Worm (Caenorhabditis elegans) whole organism, L4 larva: ENCODE results near the gene srbc-16.

Experiments used
- F26F4.8 ChIP-seq: fragments of 200-800 bp; sonication (Bioruptor generic); conservative IDR thresholded peaks from 2 replicates; pipeline ENCODE4 v1.3.6; 2022; ENCODE audit warnings: missing genetic modification characterization, missing compliant biosample characterization
- T20F7.1 ChIP-seq: fragments of 200-800 bp; sonication (Bioruptor generic); optimal IDR thresholded peaks from 2 replicates; lab custom pipeline; 2018; ENCODE audit warnings: mild to moderate bottlenecking, missing genetic modification characterization, missing compliant biosample characterization
- Y5F2A.4 ChIP-seq: fragments of 200-800 bp; sonication (Bioruptor generic); optimal IDR thresholded peaks from 2 replicates; lab custom pipeline; 2018; ENCODE audit warnings: mild to moderate bottlenecking, missing genetic modification characterization, missing compliant biosample characterization
- Y75B8A.6 ChIP-seq: fragments of 200-800 bp; sonication (Bioruptor generic); IDR thresholded peaks from 2 replicates; pipeline ENCODE4 v1.3.6; 2022; ENCODE audit warnings: missing genetic modification reagents, missing genetic modification characterization, missing compliant biosample characterization
- ZK337.2 ChIP-seq: fragments of 200-800 bp; sonication (Bioruptor generic); IDR thresholded peaks from 2 replicates; pipeline ENCODE4 v1.3.6; 2022; ENCODE audit warnings: missing genetic modification reagents, missing genetic modification characterization, missing compliant biosample characterization
- aha-1 ChIP-seq: fragments of 150-350 bp; peaks from one replicate; lab custom pipeline; 2014; ENCODE audit warnings: missing biosample characterization, missing genetic modification characterization
- arid-1 ChIP-seq: fragments of 200-800 bp; sonication (Bioruptor generic); conservative IDR thresholded peaks from 2 replicates; pipeline ENCODE4 v1.3.6; 2022; ENCODE audit warnings: missing genetic modification reagents, missing genetic modification characterization, missing compliant biosample characterization
- ceh-32 ChIP-seq: sonication (generic microtip); optimal IDR thresholded peaks from 2 replicates; lab custom pipeline; 2016; ENCODE audit warnings: mild to moderate bottlenecking, missing genetic modification characterization, missing compliant biosample characterization; ENCODE audit not compliant: poor library complexity
- ceh-44 ChIP-seq: fragments of 200-800 bp; sonication (Bioruptor generic); IDR thresholded peaks from 2 replicates; pipeline ENCODE4 v1.3.6; 2022; ENCODE audit warnings: missing genetic modification reagents, missing genetic modification characterization, missing compliant biosample characterization
- ceh-62 ChIP-seq: sonication (generic microtip); optimal IDR thresholded peaks from 2 replicates; lab custom pipeline; 2017; ENCODE audit warnings: missing biosample characterization, missing genetic modification characterization
- ceh-82 ChIP-seq: sonication (generic microtip); optimal IDR thresholded peaks from 2 replicates; lab custom pipeline; 2017; ENCODE audit warnings: missing biosample characterization, missing genetic modification characterization
- ces-1 ChIP-seq: fragments of 150-350 bp; sonication (generic microtip); optimal IDR thresholded peaks from 4 replicates; lab custom pipeline; 2014; ENCODE audit warnings: missing biosample characterization, missing genetic modification reagents, missing genetic modification characterization
- ctbp-1 ChIP-seq: fragments of 200-800 bp; sonication (Bioruptor generic); IDR thresholded peaks from 2 replicates; pipeline ENCODE4 v1.3.6; 2022; ENCODE audit warnings: missing genetic modification reagents, missing genetic modification characterization, missing compliant biosample characterization
- dmd-8 ChIP-seq: fragments of 200-800 bp; sonication (Bioruptor generic); IDR thresholded peaks from 2 replicates; pipeline ENCODE4 v1.3.6; 2022; ENCODE audit warnings: missing genetic modification characterization, missing compliant biosample characterization
- dpl-1 ChIP-seq: fragments of 150-350 bp; optimal IDR thresholded peaks from 2 replicates; lab custom pipeline; 2014; ENCODE audit warnings: missing biosample characterization, missing genetic modification reagents, missing genetic modification characterization
- egl-27 ChIP-seq: sonication (generic microtip); optimal IDR thresholded peaks from 3 replicates; lab custom pipeline; 2017; ENCODE audit warnings: missing biosample characterization, missing genetic modification reagents, missing genetic modification characterization
- fos-1 ChIP-seq: fragments of 150-350 bp; optimal IDR thresholded peaks from 2 replicates; lab custom pipeline; 2014; ENCODE audit warnings: missing biosample characterization, missing genetic modification characterization
- jun-1 ChIP-seq: fragments of 150-350 bp; optimal IDR thresholded peaks from 2 replicates; lab custom pipeline; 2014; ENCODE audit warnings: missing biosample characterization, missing genetic modification reagents, missing genetic modification characterization
- lin-13 ChIP-seq: fragments of 150-350 bp; optimal IDR thresholded peaks from 2 replicates; lab custom pipeline; 2014; ENCODE audit warnings: missing biosample characterization, missing genetic modification reagents, missing genetic modification characterization
- lin-38 ChIP-seq: fragments of 200-800 bp; sonication (Bioruptor generic); IDR thresholded peaks from 2 replicates; pipeline ENCODE4 v1.3.6; 2022; ENCODE audit warnings: missing genetic modification reagents, missing genetic modification characterization, missing compliant biosample characterization
- lin-39 ChIP-seq: fragments of 150-350 bp; optimal IDR thresholded peaks from 2 replicates; lab custom pipeline; 2014; ENCODE audit warnings: missing biosample characterization, missing genetic modification reagents, missing genetic modification characterization
- lir-3 ChIP-seq: sonication (generic microtip); optimal IDR thresholded peaks from 2 replicates; lab custom pipeline; 2016; ENCODE audit warnings: mild to moderate bottlenecking, missing genetic modification characterization, missing compliant biosample characterization
- madf-5 ChIP-seq, 2 experiments: fragments of 200-800 bp; sonication (Bioruptor generic); IDR thresholded peaks; 2 replicates each; pipeline ENCODE4 v1.3.6; 2022; ENCODE audit warnings: missing compliant biosample characterization in 2 of 2, missing genetic modification characterization in 2 of 2
- madf-9 ChIP-seq: fragments of 200-800 bp; sonication (Bioruptor generic); conservative IDR thresholded peaks from 2 replicates; pipeline ENCODE4 v1.3.6; 2022; ENCODE audit warnings: missing genetic modification reagents, missing genetic modification characterization, missing compliant biosample characterization
- mep-1 ChIP-seq: fragments of 150-350 bp; sonication (generic microtip); optimal IDR thresholded peaks from 3 replicates; lab custom pipeline; 2014; ENCODE audit warnings: missing biosample characterization, missing genetic modification characterization
- mes-2 ChIP-seq: sonication (generic microtip); optimal IDR thresholded peaks from 2 replicates; lab custom pipeline; 2016; ENCODE audit warnings: missing genotype, mild to moderate bottlenecking, missing genetic modification characterization, missing compliant biosample characterization; ENCODE audit not compliant: poor library complexity, severe bottlenecking
- nhr-10 ChIP-seq: fragments of 150-350 bp; optimal IDR thresholded peaks from 2 replicates; lab custom pipeline; 2014; ENCODE audit warnings: missing biosample characterization, missing genetic modification characterization
- nhr-102 ChIP-seq: sonication (generic microtip); optimal IDR thresholded peaks from 2 replicates; lab custom pipeline; 2016; ENCODE audit warnings: mild to moderate bottlenecking, missing genetic modification characterization, moderate library complexity, missing compliant biosample characterization
- nhr-11 ChIP-seq: fragments of 150-350 bp; optimal IDR thresholded peaks from 2 replicates; lab custom pipeline; 2014; ENCODE audit warnings: missing biosample characterization, missing genetic modification characterization
- nhr-111 ChIP-seq: fragments of 200-800 bp; sonication (Bioruptor generic); optimal IDR thresholded peaks from 2 replicates; lab custom pipeline; 2018; ENCODE audit warnings: mild to moderate bottlenecking, missing genetic modification characterization, missing compliant biosample characterization
- nhr-41 ChIP-seq: fragments of 200-800 bp; sonication (Bioruptor generic); IDR thresholded peaks from 2 replicates; pipeline ENCODE4 v1.3.6; 2022; ENCODE audit warnings: missing genetic modification reagents, missing genetic modification characterization, missing compliant biosample characterization
- nhr-76 ChIP-seq: fragments of 150-350 bp; optimal IDR thresholded peaks from 2 replicates; lab custom pipeline; 2014; ENCODE audit warnings: missing biosample characterization, missing genetic modification characterization
- nhr-77 ChIP-seq: fragments of 150-350 bp; optimal IDR thresholded peaks from 2 replicates; lab custom pipeline; 2014; ENCODE audit warnings: missing biosample characterization, missing genetic modification characterization
- pha-4 ChIP-seq, 2 experiments: fragments of 150-350 bp in 1 of 2; fragments of 200-800 bp in 1 of 2; sonication (Bioruptor generic) in 1 of 2; IDR thresholded peaks in 1 of 2; optimal IDR thresholded peaks in 1 of 2; 2 replicates each; pipeline versions ENCODE4 v1.3.6 to Lab custom; 2014 to 2022; ENCODE audit warnings: missing genetic modification characterization in 2 of 2, missing genetic modification reagents in 2 of 2, missing biosample characterization in 1 of 2, missing compliant biosample characterization in 1 of 2
- sdz-12 ChIP-seq: fragments of 200-800 bp; sonication (Bioruptor generic); optimal IDR thresholded peaks from 2 replicates; lab custom pipeline; 2018; ENCODE audit warnings: mild to moderate bottlenecking, missing genetic modification characterization, missing compliant biosample characterization
- snpc-1.2 ChIP-seq: fragments of 200-800 bp; sonication (Bioruptor generic); IDR thresholded peaks from 2 replicates; pipeline ENCODE4 v1.3.6; 2022; ENCODE audit warnings: missing genetic modification reagents, missing genetic modification characterization, missing compliant biosample characterization
- unc-62 ChIP-seq, 3 experiments: fragments of 150-350 bp in 1 of 3; sonication (generic microtip); optimal IDR thresholded peaks in 2 of 3; peaks in 1 of 3; 1 replicate in 1 of 3; 2 replicates in 2 of 3; lab custom pipeline; 2014 to 2017; ENCODE audit warnings: missing biosample characterization in 3 of 3, missing genetic modification characterization in 3 of 3, missing genetic modification reagents in 3 of 3, missing genotype in 1 of 3
- zfp-2 ChIP-seq: sonication (generic microtip); optimal IDR thresholded peaks from 2 replicates; lab custom pipeline; 2016; ENCODE audit warnings: mild to moderate bottlenecking, missing genetic modification characterization, missing compliant biosample characterization
- zfp-3 ChIP-seq: fragments of 200-800 bp; sonication (Bioruptor generic); conservative IDR thresholded peaks from 2 replicates; pipeline ENCODE4 v1.3.6; 2022; ENCODE audit warnings: missing genetic modification reagents, missing genetic modification characterization, missing compliant biosample characterization
- ztf-11 ChIP-seq: fragments of 150-350 bp; optimal IDR thresholded peaks from 2 replicates; lab custom pipeline; 2014; ENCODE audit warnings: missing biosample characterization, missing genetic modification characterization

srbc-16 gene

DNA sequence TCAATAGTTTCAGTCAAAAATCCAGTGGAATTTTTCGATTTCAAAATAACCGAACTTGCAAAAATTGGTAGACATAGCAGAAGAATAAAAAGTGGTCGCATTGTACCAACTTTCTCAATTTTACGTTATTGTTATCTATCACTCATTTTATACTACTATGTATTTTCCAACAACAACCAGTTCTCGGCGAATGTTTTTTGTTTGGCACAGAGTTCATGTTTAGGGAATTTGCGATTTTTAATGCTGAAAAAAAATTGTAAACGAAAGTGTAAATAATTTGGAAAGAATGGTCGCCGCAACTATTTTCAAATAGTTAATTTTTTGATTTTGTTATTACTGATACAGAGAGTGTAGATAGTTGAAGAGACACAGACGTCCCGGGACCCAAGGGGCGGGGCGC, 32.4 kb upstream of the srbc-16 start, which contains the start of gene C45H4.21:
Gene C45H4.21 (minus strand): TSS at position 101 of the 400 bp plus-strand sequence.
- TF ChIP-seq ctbp-1 (GFP tag; lab: Robert Waterston, UW): no peak
- no peak for TF ChIP-seq F26F4.8 (GFP tag; lab: Robert Waterston, UW)
- TF ChIP-seq lin-38 (GFP tag; lab: Robert Waterston, UW): no peak
- TF ChIP-seq nhr-10 (tag; lab: Kevin White, UChicago): no peak
- TF ChIP-seq zfp-3 (GFP tag; lab: Robert Waterston, UW): no peak
- TF ChIP-seq sdz-12 (GFP tag; lab: Kevin White, UChicago): no peak
- TF ChIP-seq zfp-2 (tag; lab: Kevin White, UChicago): no peak
- TF ChIP-seq lir-3: no peak
- no peak for TF ChIP-seq arid-1 (GFP tag; lab: Robert Waterston, UW)
- TF ChIP-seq ztf-11 (tag; lab: Kevin White, UChicago): no peak
- no peak for TF ChIP-seq ceh-44
- no peak for TF ChIP-seq lin-13 (GFP tag; lab: Kevin White, UChicago)
- TF ChIP-seq lin-39 (tag; lab: Kevin White, UChicago): no peak
- TF ChIP-seq egl-27: no peak

DNA sequence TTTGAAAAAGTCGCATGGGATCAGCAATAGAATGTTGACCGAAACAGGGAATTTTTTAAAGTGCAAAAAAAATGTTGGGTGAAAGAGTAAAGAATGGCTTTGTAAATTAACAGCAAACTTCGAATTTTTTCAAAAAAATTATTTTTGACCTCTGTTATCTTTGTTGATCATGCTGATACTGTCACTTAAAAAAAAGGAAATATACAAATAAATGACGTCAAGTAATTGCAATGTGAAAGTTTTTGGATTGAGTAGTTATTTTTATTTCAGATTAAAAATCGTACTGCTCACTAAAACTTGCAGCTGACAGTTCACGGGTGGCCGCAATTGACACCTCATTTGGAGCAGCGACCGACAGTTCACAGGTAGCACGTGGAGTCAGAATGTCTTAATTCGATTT, 31.0 kb upstream of the srbc-16 start, which contains the start of gene C45H4.13:
Gene C45H4.13 (minus strand): TSS at position 101 of the 400 bp plus-strand sequence.
- TF ChIP-seq ceh-44 (no peak), ceh-32 (no peak), nhr-102 (tag; lab: Kevin White, UChicago) (no peak), snpc-1.2 (no peak), dpl-1 (GFP tag; lab: Kevin White, UChicago) (no peak), mes-2 (no peak), jun-1 (tag; lab: Kevin White, UChicago) (no peak)

DNA sequence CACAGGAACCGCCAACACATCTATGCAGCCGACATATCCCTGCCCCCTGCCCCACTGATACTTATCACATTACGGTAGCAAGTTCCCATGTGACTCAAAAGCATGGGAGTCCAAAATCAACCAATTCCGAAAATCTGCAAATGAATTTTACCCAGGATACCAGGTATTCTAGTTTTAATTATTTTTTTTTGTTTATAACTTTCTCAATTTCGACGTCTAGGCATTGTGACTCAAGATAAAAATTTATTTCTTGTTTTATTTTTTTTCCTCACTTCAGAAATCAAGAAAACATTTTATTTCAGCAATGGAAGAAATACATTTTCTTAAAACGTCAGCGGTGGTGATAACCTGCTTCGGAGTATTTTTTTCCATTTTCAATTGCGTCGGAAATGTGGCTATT, 30.4 kb upstream of the srbc-16 start, which contains the start of gene srbc-24:
Gene srbc-24 (plus strand): TSS at position 301 of the 400 bp plus-strand sequence.
- TF ChIP-seq Y75B8A.6 (no peak), lir-3 (no peak), nhr-76 (no peak)

DNA sequence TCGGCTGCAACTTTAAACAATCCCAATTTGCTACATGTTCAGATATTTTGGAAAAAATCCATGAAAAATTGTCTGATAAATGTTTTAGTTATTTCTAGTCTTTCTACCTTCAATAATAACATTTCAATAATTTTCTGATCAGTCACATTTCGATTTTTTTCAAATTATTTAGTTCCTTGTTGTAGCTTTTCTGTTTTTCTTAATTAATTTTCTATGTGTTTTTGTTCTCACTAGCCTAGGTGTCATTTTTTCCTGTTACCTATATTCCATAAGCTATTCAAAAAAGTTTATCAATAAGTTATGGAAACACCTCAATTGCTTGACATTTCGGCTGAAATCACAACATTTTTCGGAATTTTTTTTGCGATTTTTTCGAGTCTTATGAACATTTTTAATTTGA, 28.6 kb upstream of the srbc-16 start, which contains the start of gene srbc-23:
Gene srbc-23 (plus strand): TSS at position 301 of the 400 bp plus-strand sequence.
- TF ChIP-seq dmd-8 (GFP tag; lab: Robert Waterston, UW) (no peak), nhr-111 (no peak), ZK337.2 (GFP tag; lab: Robert Waterston, UW) (no peak), madf-5 (GFP tag; IDR thresholded peaks at IDR 0.05; lab: Robert Waterston, UW) (no peak)

DNA sequence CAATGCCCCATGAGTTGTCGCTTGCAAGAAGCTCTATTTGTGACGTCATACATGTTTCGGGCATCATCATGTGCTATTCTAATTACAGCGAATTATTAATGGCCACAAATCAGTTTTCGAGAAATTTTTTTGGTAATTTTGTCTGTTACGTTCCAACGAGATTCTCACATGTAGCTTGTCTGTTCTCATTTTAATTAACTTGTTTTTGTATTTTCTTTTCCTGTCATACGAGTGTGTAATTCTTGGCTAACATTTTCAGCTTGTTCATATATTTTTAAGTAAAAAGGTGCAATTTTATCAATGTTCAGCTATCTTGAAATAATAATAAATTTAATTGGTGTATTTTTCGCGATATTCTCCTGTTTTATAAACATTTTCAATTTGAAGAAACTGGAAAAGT, 26.6 kb upstream of the srbc-16 start, which contains the start of gene srbc-21:
Gene srbc-21 (plus strand): TSS at position 301 of the 400 bp plus-strand sequence.
- no peak for TF ChIP-seq nhr-41 (GFP tag; lab: Robert Waterston, UW)

DNA sequence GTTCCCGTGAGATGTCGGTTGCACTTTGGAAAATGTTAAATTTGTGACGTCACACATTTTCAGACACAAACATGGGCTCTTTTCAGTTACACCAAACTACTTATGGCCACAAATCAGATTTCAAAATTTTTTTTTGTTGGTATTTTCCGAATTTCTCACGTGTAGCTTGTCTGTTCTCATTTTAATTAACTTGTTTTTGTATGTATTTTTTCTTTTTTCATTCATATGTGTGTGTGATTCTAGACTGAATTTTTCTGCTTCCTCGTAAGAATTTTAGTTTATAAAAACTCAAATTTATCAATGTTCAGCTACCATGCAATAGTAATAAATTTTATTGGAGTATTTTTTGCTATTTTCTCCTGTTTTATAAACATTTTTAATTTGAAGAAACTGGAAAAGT, 25.0 kb upstream of the srbc-16 start, which contains the start of gene srbc-22:
Gene srbc-22 (plus strand): TSS at position 301 of the 400 bp plus-strand sequence.
- TF ChIP-seq madf-9: no peak
- no peak for TF ChIP-seq fos-1 (tag; lab: Kevin White, UChicago)
- no peak for TF ChIP-seq snpc-1.2
- no peak for TF ChIP-seq Y5F2A.4 (GFP tag; lab: Kevin White, UChicago)
- TF ChIP-seq aha-1 (tag; lab: Kevin White, UChicago): no peak
- no peak for TF ChIP-seq zfp-3 (GFP tag; lab: Robert Waterston, UW)
- TF ChIP-seq ces-1 (GFP tag; lab: Kevin White, UChicago): no peak
- no peak for TF ChIP-seq pha-4 (GFP tag; IDR thresholded peaks at IDR 0.05; lab: Robert Waterston, UW)
- no peak for TF ChIP-seq pha-4 (tag; optimal IDR thresholded peaks at IDR 0.05; lab: Kevin White, UChicago)
- no peak for TF ChIP-seq jun-1 (tag; lab: Kevin White, UChicago)
- no peak for TF ChIP-seq zfp-2 (tag; lab: Kevin White, UChicago)
- TF ChIP-seq ceh-62: no peak
- TF ChIP-seq nhr-11: no peak
- TF ChIP-seq mep-1 (tag; lab: Kevin White, UChicago): no peak
- no peak for TF ChIP-seq unc-62 (GFP tag; optimal IDR thresholded peaks at IDR 0.05 in 1 of 2; lab: Kevin White, UChicago)
- no peak for TF ChIP-seq unc-62 (tag; optimal IDR thresholded peaks at IDR 0.05; lab: Kevin White, UChicago)
- TF ChIP-seq ceh-82: no peak
- TF ChIP-seq nhr-77 (tag; lab: Kevin White, UChicago): no peak
- no peak for TF ChIP-seq T20F7.1 (GFP tag; lab: Kevin White, UChicago)
